Worm (Caenorhabditis elegans) whole organism, late embryonic: ENCODE results near the gene sre-54.

Experiments used
- K09A11.1 ChIP-seq: sonication (generic microtip); optimal IDR thresholded peaks from 2 replicates; lab custom pipeline; 2017; ENCODE audit warnings: antibody characterized with exemption, mild to moderate bottlenecking, missing genetic modification characterization, missing compliant biosample characterization; ENCODE audit not compliant: insufficient read depth
- ahr-1 ChIP-seq: sonication (generic microtip); optimal IDR thresholded peaks from 2 replicates; lab custom pipeline; 2016; ENCODE audit warnings: missing genetic modification characterization, missing compliant biosample characterization
- ama-1 ChIP-seq: fragments of 150-350 bp; optimal IDR thresholded peaks from 2 replicates; lab custom pipeline; 2014
- ceh-19 ChIP-seq: fragments of 200-800 bp; sonication (Bioruptor generic); optimal IDR thresholded peaks from 2 replicates; lab custom pipeline; 2018; ENCODE audit warnings: mild to moderate bottlenecking, missing genetic modification characterization, missing compliant biosample characterization
- ceh-2 ChIP-seq: sonication (generic microtip); optimal IDR thresholded peaks from 2 replicates; lab custom pipeline; 2016; ENCODE audit warnings: missing genotype, missing genetic modification characterization, missing compliant biosample characterization
- ceh-22 ChIP-seq: sonication (generic microtip); optimal IDR thresholded peaks from 2 replicates; lab custom pipeline; 2017; ENCODE audit warnings: missing biosample characterization, missing genetic modification characterization
- ceh-24 ChIP-seq: sonication (generic microtip); optimal IDR thresholded peaks from 2 replicates; lab custom pipeline; 2016; ENCODE audit warnings: mild to moderate bottlenecking, missing genetic modification characterization, missing compliant biosample characterization
- ceh-34 ChIP-seq: sonication (generic microtip); optimal IDR thresholded peaks from 2 replicates; lab custom pipeline; 2016; ENCODE audit warnings: mild to moderate bottlenecking, missing genetic modification characterization, missing compliant biosample characterization
- ceh-48 ChIP-seq: sonication (generic microtip); optimal IDR thresholded peaks from 2 replicates; lab custom pipeline; 2016; ENCODE audit warnings: missing genetic modification characterization, inconsistent platforms, missing compliant biosample characterization
- ceh-9 ChIP-seq: sonication (generic microtip); optimal IDR thresholded peaks from 2 replicates; lab custom pipeline; 2016; ENCODE audit warnings: mild to moderate bottlenecking, missing genetic modification characterization, inconsistent platforms, missing compliant biosample characterization
- che-1 ChIP-seq: sonication (generic microtip); optimal IDR thresholded peaks from 2 replicates; lab custom pipeline; 2016; ENCODE audit warnings: mild to moderate bottlenecking, missing genetic modification characterization, missing compliant biosample characterization
- dmd-4 ChIP-seq: sonication (generic microtip); optimal IDR thresholded peaks from 2 replicates; lab custom pipeline; 2016; ENCODE audit warnings: borderline replicate concordance, missing genetic modification characterization, missing compliant biosample characterization
- dve-1 ChIP-seq: sonication (generic microtip); optimal IDR thresholded peaks from 2 replicates; lab custom pipeline; 2017; ENCODE audit warnings: antibody characterized with exemption, mild to moderate bottlenecking, missing genetic modification characterization, missing compliant biosample characterization
- elt-2 ChIP-seq: sonication (generic microtip); optimal IDR thresholded peaks from 2 replicates; lab custom pipeline; 2016; ENCODE audit warnings: missing genetic modification reagents, missing genetic modification characterization, missing compliant biosample characterization
- elt-4 ChIP-seq: sonication (generic microtip); optimal IDR thresholded peaks from 2 replicates; lab custom pipeline; 2016; ENCODE audit warnings: missing genetic modification characterization, missing compliant biosample characterization
- eyg-1 ChIP-seq: sonication (generic microtip); optimal IDR thresholded peaks from 2 replicates; lab custom pipeline; 2016; ENCODE audit warnings: missing genotype, missing genetic modification characterization, missing compliant biosample characterization
- fax-1 ChIP-seq: sonication (generic microtip); optimal IDR thresholded peaks from 2 replicates; lab custom pipeline; 2016; ENCODE audit warnings: missing genotype, missing genetic modification characterization, missing compliant biosample characterization
- fkh-6 ChIP-seq: sonication (generic microtip); optimal IDR thresholded peaks from 2 replicates; lab custom pipeline; 2016; ENCODE audit warnings: missing genetic modification characterization, missing compliant biosample characterization
- hlh-13 ChIP-seq: fragments of 200-800 bp; sonication (Bioruptor generic); optimal IDR thresholded peaks from 2 replicates; lab custom pipeline; 2018; ENCODE audit warnings: mild to moderate bottlenecking, missing genetic modification characterization, missing compliant biosample characterization
- hlh-15 ChIP-seq: sonication (generic microtip); optimal IDR thresholded peaks from 2 replicates; lab custom pipeline; 2016; ENCODE audit warnings: missing genetic modification characterization, missing compliant biosample characterization
- hlh-30 ChIP-seq: sonication (generic microtip); optimal IDR thresholded peaks from 2 replicates; lab custom pipeline; 2017; ENCODE audit warnings: antibody characterized with exemption, missing genetic modification characterization, missing compliant biosample characterization; ENCODE audit not compliant: insufficient read depth
- mec-3 ChIP-seq: sonication (generic microtip); optimal IDR thresholded peaks from 2 replicates; lab custom pipeline; 2016; ENCODE audit warnings: borderline replicate concordance, missing genetic modification characterization, missing compliant biosample characterization
- nhr-232 ChIP-seq: sonication (generic microtip); optimal IDR thresholded peaks from 2 replicates; lab custom pipeline; 2016; ENCODE audit warnings: missing genetic modification characterization, missing compliant biosample characterization
- odd-2 ChIP-seq: sonication (generic microtip); optimal IDR thresholded peaks from 2 replicates; lab custom pipeline; 2017; ENCODE audit warnings: antibody characterized with exemption, mild to moderate bottlenecking, missing genetic modification characterization, missing compliant biosample characterization
- pag-3 ChIP-seq: sonication (generic microtip); optimal IDR thresholded peaks from 2 replicates; lab custom pipeline; 2016; ENCODE audit warnings: missing compliant biosample characterization, missing genetic modification characterization, borderline replicate concordance
- pha-2 ChIP-seq: sonication (generic microtip); optimal IDR thresholded peaks from 2 replicates; lab custom pipeline; 2017; ENCODE audit warnings: mild to moderate bottlenecking, missing genetic modification characterization, missing compliant biosample characterization
- pha-4 ChIP-seq: fragments of 150-350 bp; optimal IDR thresholded peaks from 2 replicates; lab custom pipeline; 2018; ENCODE audit warnings: missing biosample characterization, missing genetic modification reagents, missing genetic modification characterization
- pros-1 ChIP-seq: fragments of 150-350 bp; optimal IDR thresholded peaks from 2 replicates; lab custom pipeline; 2014; ENCODE audit warnings: missing biosample characterization, missing genetic modification reagents, missing genetic modification characterization
- sox-2 ChIP-seq: fragments of 200-800 bp; sonication (Bioruptor generic); IDR thresholded peaks from 2 replicates; pipeline ENCODE4 v1.3.6; 2022; ENCODE audit warnings: missing genetic modification reagents, missing genetic modification characterization, missing compliant biosample characterization
- syd-9 ChIP-seq: sonication (generic microtip); optimal IDR thresholded peaks from 2 replicates; lab custom pipeline; 2016; ENCODE audit warnings: mild to moderate bottlenecking, missing genetic modification characterization, moderate library complexity, missing compliant biosample characterization
- tbx-2 ChIP-seq: sonication (generic microtip); optimal IDR thresholded peaks from 2 replicates; lab custom pipeline; 2016; ENCODE audit warnings: missing genetic modification characterization, missing compliant biosample characterization
- tbx-7 ChIP-seq: sonication (generic microtip); optimal IDR thresholded peaks from 2 replicates; lab custom pipeline; 2016; ENCODE audit warnings: missing genotype, missing genetic modification characterization, missing compliant biosample characterization
- unc-3 ChIP-seq, 2 experiments: fragments of 200-800 bp in 1 of 2; sonication (Bioruptor generic) in 1 of 2; sonication (generic microtip) in 1 of 2; conservative IDR thresholded peaks in 1 of 2; optimal IDR thresholded peaks in 1 of 2; 2 replicates each; pipeline versions ENCODE4 v1.3.6 to Lab custom; 2016 to 2022; ENCODE audit warnings: missing compliant biosample characterization in 2 of 2, missing genetic modification characterization in 2 of 2, missing genetic modification reagents in 1 of 2
- unc-42 ChIP-seq: sonication (generic microtip); optimal IDR thresholded peaks from 2 replicates; lab custom pipeline; 2016; ENCODE audit warnings: missing genotype, missing genetic modification characterization, missing compliant biosample characterization
- ztf-16 ChIP-seq: sonication (generic microtip); optimal IDR thresholded peaks from 2 replicates; lab custom pipeline; 2017; ENCODE audit warnings: missing genetic modification characterization, missing compliant biosample characterization

The sre-54 gene

ce11 chrII:12332624-12333023 is at the start of gene sre-54:
Gene sre-54 (plus strand): TSS chrII:12332924.
- TF ChIP-seq nhr-232 (tag; lab: Kevin White, UChicago) (no peak), pha-2 (no peak), mec-3 (no peak), ama-1 (lab: Kevin White, UChicago) (no peak), pha-4 (tag; lab: Kevin White, UChicago) (no peak), syd-9 (tag; lab: Kevin White, UChicago) (no peak), tbx-2 (tag; lab: Kevin White, UChicago) (no peak), unc-42 (tag; lab: Kevin White, UChicago) (no peak), ztf-16 (tag; lab: Kevin White, UChicago) (no peak), ceh-2 (no peak), tbx-7 (tag; lab: Kevin White, UChicago) (no peak), sox-2 (GFP tag; lab: Robert Waterston, UW) (no peak), eyg-1 (tag; lab: Kevin White, UChicago) (no peak), ceh-48 (tag; lab: Kevin White, UChicago) (no peak)

ce11 chrII:12284045-12284444 is 48.7 kb upstream of the sre-54 start:
- no peak for TF ChIP-seq tbx-7 (tag; lab: Kevin White, UChicago)
- TF ChIP-seq fkh-6 (tag; lab: Kevin White, UChicago) = no peak
- TF ChIP-seq pha-2 = no peak
- TF ChIP-seq dve-1 (tag; lab: Kevin White, UChicago) = no peak
- TF ChIP-seq fax-1 (tag; lab: Kevin White, UChicago) = no peak
- no peak for TF ChIP-seq K09A11.1 (tag; lab: Kevin White, UChicago)
- TF ChIP-seq sox-2 (GFP tag; lab: Robert Waterston, UW) = no peak
- TF ChIP-seq dmd-4 (tag; lab: Kevin White, UChicago) = no peak
- no peak for TF ChIP-seq ahr-1 (tag; lab: Kevin White, UChicago)
- no peak for TF ChIP-seq elt-2
- no peak for TF ChIP-seq ceh-34 (tag; lab: Kevin White, UChicago)
- TF ChIP-seq odd-2 = no peak
- TF ChIP-seq pha-4 (tag; lab: Kevin White, UChicago) = no peak
- TF ChIP-seq unc-3 (GFP tag; conservative IDR thresholded peaks at IDR 0.05; lab: Robert Waterston, UW) = no peak
- TF ChIP-seq unc-3 (tag; optimal IDR thresholded peaks at IDR 0.05; lab: Kevin White, UChicago) = no peak
- TF ChIP-seq ceh-19 (GFP tag; lab: Kevin White, UChicago) = no peak

ce11 chrII:12289085-12289484 is 43.6 kb upstream of the sre-54 start, which contains the start of gene Y57A10A.31:
Gene Y57A10A.31 (plus strand): TSS chrII:12289385.
- no peak for TF ChIP-seq hlh-13 (GFP tag; lab: Kevin White, UChicago)
- no peak for TF ChIP-seq che-1 (tag; lab: Kevin White, UChicago)
- TF ChIP-seq pha-2 = no peak
- no peak for TF ChIP-seq dmd-4 (tag; lab: Kevin White, UChicago)
- TF ChIP-seq ahr-1 (tag; lab: Kevin White, UChicago) = no peak
- TF ChIP-seq pha-4 (tag; lab: Kevin White, UChicago) = no peak
- no peak for TF ChIP-seq pros-1 (tag; lab: Kevin White, UChicago)
- no peak for TF ChIP-seq elt-4 (tag; lab: Kevin White, UChicago)
- TF ChIP-seq odd-2 = no peak
- no peak for TF ChIP-seq ceh-9 (tag; lab: Kevin White, UChicago)
- no peak for TF ChIP-seq pag-3 (tag; lab: Kevin White, UChicago)
- no peak for TF ChIP-seq ceh-22 (tag; lab: Kevin White, UChicago)
- TF ChIP-seq elt-2 = no peak
- TF ChIP-seq tbx-2 (tag; lab: Kevin White, UChicago) = no peak
- TF ChIP-seq unc-3 (GFP tag; conservative IDR thresholded peaks at IDR 0.05; lab: Robert Waterston, UW) = no peak
- TF ChIP-seq unc-3 (tag; optimal IDR thresholded peaks at IDR 0.05; lab: Kevin White, UChicago) = no peak

- TF ChIP-seq ceh-34 (tag; lab: Kevin White, UChicago) (no peak), hlh-30 (peak; percentile 60), hlh-15 (tag; lab: Kevin White, UChicago) (no peak), ceh-22 (tag; lab: Kevin White, UChicago) (no peak), elt-2 (no peak), ceh-24 (tag; lab: Kevin White, UChicago) (no peak)
Observed at ce11 chrII:12296591-12296990, 36.1 kb upstream of the sre-54 start.
